Worm (Caenorhabditis elegans) whole organism, L1 larva: Measurements from ENCODE around the gene F44E5.15.

ENCODE experiments used
- C16A3.4 ChIP-seq: fragments of 150-350 bp; optimal IDR thresholded peaks from 2 replicates; lab custom pipeline; 2014; ENCODE audit warnings: missing biosample characterization, missing genetic modification characterization
- F16B12.6 ChIP-seq: fragments of 150-350 bp; optimal IDR thresholded peaks from 2 replicates; lab custom pipeline; 2014; ENCODE audit warnings: missing biosample characterization, missing genetic modification characterization
- aha-1 ChIP-seq: fragments of 150-350 bp; optimal IDR thresholded peaks from 2 replicates; lab custom pipeline; 2014; ENCODE audit warnings: missing biosample characterization, missing genetic modification characterization
- blmp-1 ChIP-seq: fragments of 150-350 bp; optimal IDR thresholded peaks from 2 replicates; lab custom pipeline; 2014; ENCODE audit warnings: missing biosample characterization, missing genetic modification characterization
- ceh-63 ChIP-seq: fragments of 200-800 bp; sonication (Bioruptor generic); optimal IDR thresholded peaks from 2 replicates; lab custom pipeline; 2018; ENCODE audit warnings: mild to moderate bottlenecking, missing genetic modification characterization, missing compliant biosample characterization
- ceh-8 ChIP-seq: fragments of 200-800 bp; sonication (Bioruptor generic); optimal IDR thresholded peaks from 2 replicates; lab custom pipeline; 2018; ENCODE audit warnings: mild to moderate bottlenecking, missing genetic modification characterization, moderate library complexity, missing compliant biosample characterization
- ceh-88 ChIP-seq: fragments of 200-800 bp; sonication (Bioruptor generic); IDR thresholded peaks from 2 replicates; pipeline ENCODE4 v1.3.6; 2022; ENCODE audit warnings: missing genetic modification characterization, missing compliant biosample characterization
- ceh-90 ChIP-seq: sonication (generic microtip); optimal IDR thresholded peaks from 2 replicates; lab custom pipeline; 2016; ENCODE audit warnings: missing genetic modification characterization, missing compliant biosample characterization
- ces-1 ChIP-seq: fragments of 150-350 bp; optimal IDR thresholded peaks from 2 replicates; lab custom pipeline; 2014; ENCODE audit warnings: missing biosample characterization, missing genetic modification reagents, missing genetic modification characterization
- dpl-1 ChIP-seq, 3 experiments: fragments of 150-350 bp in 2 of 3; sonication (generic microtip) in 1 of 3; optimal IDR thresholded peaks; 2 replicates each; lab custom pipeline; 2014 to 2017; ENCODE audit warnings: missing biosample characterization in 3 of 3, missing genetic modification characterization in 3 of 3, missing genetic modification reagents in 3 of 3
- dsc-1 ChIP-seq: sonication (generic microtip); optimal IDR thresholded peaks from 2 replicates; lab custom pipeline; 2016; ENCODE audit warnings: mild to moderate bottlenecking, missing genetic modification characterization, missing compliant biosample characterization
- efl-3 ChIP-seq: fragments of 200-800 bp; sonication (Bioruptor generic); optimal IDR thresholded peaks from 2 replicates; lab custom pipeline; 2018; ENCODE audit warnings: mild to moderate bottlenecking, missing genetic modification characterization, missing compliant biosample characterization
- elt-2 ChIP-seq: sonication (generic microtip); optimal IDR thresholded peaks from 2 replicates; lab custom pipeline; 2016; ENCODE audit warnings: missing genetic modification characterization, mild to moderate bottlenecking, inconsistent platforms, missing compliant biosample characterization, missing genetic modification reagents
- elt-3 ChIP-seq, 6 experiments: fragments of 150-350 bp in 1 of 6; sonication (generic microtip); optimal IDR thresholded peaks; 2 replicates each; lab custom pipeline; 2017 to 2018; ENCODE audit warnings: missing biosample characterization in 6 of 6, missing genetic modification characterization in 6 of 6, inconsistent platforms in 1 of 6
- ets-5 ChIP-seq: fragments of 200-800 bp; sonication (Bioruptor generic); IDR thresholded peaks from 2 replicates; pipeline ENCODE4 v1.3.6; 2022; ENCODE audit warnings: missing genetic modification characterization, missing compliant biosample characterization
- fkh-10 ChIP-seq: sonication (generic microtip); optimal IDR thresholded peaks from 2 replicates; lab custom pipeline; 2017; ENCODE audit warnings: missing biosample characterization, missing genetic modification reagents, missing genetic modification characterization
- fkh-4 ChIP-seq: sonication (generic microtip); optimal IDR thresholded peaks from 2 replicates; lab custom pipeline; 2016; ENCODE audit warnings: missing compliant biosample characterization, missing genetic modification characterization, borderline replicate concordance
- fkh-8 ChIP-seq: sonication (generic microtip); optimal IDR thresholded peaks from 2 replicates; lab custom pipeline; 2016; ENCODE audit warnings: mild to moderate bottlenecking, missing genetic modification characterization, missing compliant biosample characterization
- hpl-2 ChIP-seq: fragments of 150-350 bp; optimal IDR thresholded peaks from 2 replicates; lab custom pipeline; 2014; ENCODE audit warnings: missing biosample characterization, missing genetic modification reagents, missing genetic modification characterization
- jun-1 ChIP-seq: fragments of 150-350 bp; optimal IDR thresholded peaks from 2 replicates; lab custom pipeline; 2014; ENCODE audit warnings: missing biosample characterization, missing genetic modification reagents, missing genetic modification characterization
- lin-14 ChIP-seq: fragments of 200-800 bp; sonication (Bioruptor generic); optimal IDR thresholded peaks from 2 replicates; lab custom pipeline; 2018; ENCODE audit warnings: mild to moderate bottlenecking, missing genetic modification characterization, moderate library complexity, missing compliant biosample characterization
- lin-35 ChIP-seq, 2 experiments: fragments of 150-350 bp; optimal IDR thresholded peaks; 2 replicates each; lab custom pipeline; 2014; ENCODE audit warnings: missing biosample characterization in 2 of 2, missing genetic modification characterization in 2 of 2, missing genetic modification reagents in 2 of 2
- lin-39 ChIP-seq: fragments of 150-350 bp; optimal IDR thresholded peaks from 2 replicates; lab custom pipeline; 2014; ENCODE audit warnings: missing biosample characterization, missing genetic modification reagents, missing genetic modification characterization
- lir-3 ChIP-seq: sonication (generic microtip); optimal IDR thresholded peaks from 2 replicates; lab custom pipeline; 2016; ENCODE audit warnings: mild to moderate bottlenecking, missing genetic modification characterization, moderate library complexity, missing compliant biosample characterization; ENCODE audit not compliant: poor library complexity
- lsy-2 ChIP-seq, 2 experiments: fragments of 150-350 bp; optimal IDR thresholded peaks; 2 replicates each; lab custom pipeline; 2014; ENCODE audit warnings: missing biosample characterization in 2 of 2, missing genetic modification characterization in 2 of 2
- mab-9 ChIP-seq: fragments of 200-800 bp; sonication (Bioruptor generic); IDR thresholded peaks from 2 replicates; pipeline ENCODE4 v1.3.6; 2022; ENCODE audit warnings: missing genetic modification reagents, missing genetic modification characterization, missing compliant biosample characterization
- mdl-1 ChIP-seq, 2 experiments: fragments of 150-350 bp; optimal IDR thresholded peaks; 2 replicates each; lab custom pipeline; 2014 to 2017; ENCODE audit warnings: missing biosample characterization in 2 of 2, missing genetic modification characterization in 2 of 2, inconsistent platforms in 1 of 2
- mef-2 ChIP-seq: fragments of 150-350 bp; optimal IDR thresholded peaks from 2 replicates; lab custom pipeline; 2014; ENCODE audit warnings: missing biosample characterization, missing genetic modification characterization
- mep-1 ChIP-seq: fragments of 150-350 bp; optimal IDR thresholded peaks from 2 replicates; lab custom pipeline; 2014; ENCODE audit warnings: missing biosample characterization, missing genetic modification characterization
- nhr-12 ChIP-seq: sonication (generic microtip); optimal IDR thresholded peaks from 2 replicates; lab custom pipeline; 2017; ENCODE audit warnings: missing biosample characterization, missing genetic modification characterization
- nhr-20 ChIP-seq: sonication (generic microtip); optimal IDR thresholded peaks from 2 replicates; lab custom pipeline; 2016; ENCODE audit warnings: mild to moderate bottlenecking, missing genetic modification characterization, missing compliant biosample characterization
- nhr-28 ChIP-seq: fragments of 150-350 bp; optimal IDR thresholded peaks from 2 replicates; lab custom pipeline; 2014; ENCODE audit warnings: missing biosample characterization, missing genetic modification characterization
- nhr-47 ChIP-seq: sonication (generic microtip); optimal IDR thresholded peaks from 2 replicates; lab custom pipeline; 2016; ENCODE audit warnings: mild to moderate bottlenecking, missing genetic modification characterization, moderate library complexity, missing compliant biosample characterization
- nhr-84 ChIP-seq: sonication (generic microtip); optimal IDR thresholded peaks from 2 replicates; lab custom pipeline; 2017; ENCODE audit warnings: missing biosample characterization, missing genetic modification characterization
- pag-3 ChIP-seq: sonication (generic microtip); optimal IDR thresholded peaks from 2 replicates; lab custom pipeline; 2017; ENCODE audit warnings: missing genetic modification characterization, mild to moderate bottlenecking, missing compliant biosample characterization, antibody characterized with exemption, borderline replicate concordance; ENCODE audit not compliant: insufficient read depth
- skn-1 ChIP-seq: fragments of 150-350 bp; optimal IDR thresholded peaks from 2 replicates; lab custom pipeline; 2014; ENCODE audit warnings: missing biosample characterization, missing genetic modification characterization
- snu-23 ChIP-seq: sonication (generic microtip); optimal IDR thresholded peaks from 2 replicates; lab custom pipeline; 2016; ENCODE audit warnings: missing genetic modification characterization, missing compliant biosample characterization
- sox-4 ChIP-seq: sonication (generic microtip); optimal IDR thresholded peaks from 2 replicates; lab custom pipeline; 2016; ENCODE audit warnings: missing genetic modification characterization, missing compliant biosample characterization
- sptf-1 ChIP-seq: fragments of 150-350 bp; optimal IDR thresholded peaks from 2 replicates; lab custom pipeline; 2014; ENCODE audit warnings: missing biosample characterization, missing genetic modification characterization
- sup-37 ChIP-seq: fragments of 200-800 bp; sonication (Bioruptor generic); optimal IDR thresholded peaks from 2 replicates; lab custom pipeline; 2018; ENCODE audit warnings: mild to moderate bottlenecking, missing genetic modification characterization, missing compliant biosample characterization
- swsn-7 ChIP-seq: sonication (generic microtip); optimal IDR thresholded peaks from 2 replicates; lab custom pipeline; 2016; ENCODE audit warnings: missing genetic modification characterization, missing compliant biosample characterization
- vab-15 ChIP-seq: sonication (generic microtip); optimal IDR thresholded peaks from 2 replicates; lab custom pipeline; 2017; ENCODE audit warnings: missing genotype, mild to moderate bottlenecking, missing genetic modification characterization, missing compliant biosample characterization
- zip-4 ChIP-seq: fragments of 200-800 bp; sonication (Bioruptor generic); optimal IDR thresholded peaks from 2 replicates; lab custom pipeline; 2018; ENCODE audit warnings: mild to moderate bottlenecking, missing genetic modification characterization, moderate library complexity, missing compliant biosample characterization
- ztf-11 ChIP-seq, 2 experiments: sonication (generic microtip); optimal IDR thresholded peaks; 2 replicates each; lab custom pipeline; 2016 to 2017; ENCODE audit warnings: missing genetic modification characterization in 2 of 2, missing biosample characterization in 1 of 2, missing compliant biosample characterization in 1 of 2

Gene F44E5.15

DNA sequence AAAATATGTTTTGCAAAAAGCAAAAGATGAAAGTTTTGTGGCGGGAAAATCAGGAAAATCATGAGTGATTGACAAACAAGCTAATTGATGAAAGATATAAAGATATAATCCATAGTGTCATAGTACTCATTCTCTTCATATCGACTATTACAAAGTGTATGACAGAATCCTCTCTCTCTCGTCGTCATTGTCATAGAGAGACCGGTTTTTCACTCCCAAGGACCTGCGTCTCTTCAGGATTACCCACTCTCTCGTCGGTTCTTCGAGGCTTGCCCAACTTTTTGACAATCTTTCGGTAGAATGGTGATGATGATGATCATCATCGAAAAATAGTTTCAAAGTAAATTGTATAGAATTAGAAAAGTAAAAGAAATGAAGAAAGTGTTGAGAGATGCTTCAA, 35.1 kb upstream of the F44E5.15 start (continued):
- TF ChIP-seq mab-9 (GFP tag; lab: Robert Waterston, UW) = no peak
- TF ChIP-seq hpl-2 (GFP tag; lab: Kevin White, UChicago) = no peak
- no peak for TF ChIP-seq vab-15 (tag; lab: Kevin White, UChicago)
- TF ChIP-seq mep-1 = peak; percentile 60
- TF ChIP-seq lin-35 (GFP tag; optimal IDR thresholded peaks at IDR 0.05; lab: Kevin White, UChicago) = peak in 1 of 2 experiments; percentile 47
- no peak for TF ChIP-seq fkh-8 (tag; lab: Kevin White, UChicago)
- TF ChIP-seq snu-23 = peak; percentile 79
- TF ChIP-seq swsn-7 (tag; lab: Kevin White, UChicago) = peak; percentile 22
- TF ChIP-seq pag-3 (tag; lab: Kevin White, UChicago) = no peak
- TF ChIP-seq mdl-1 (tag; optimal IDR thresholded peaks at IDR 0.05; lab: Kevin White, UChicago) = peak in 1 of 2 experiments; percentile 18
- peak; percentile 41 to 53 for TF ChIP-seq lsy-2 (tag; optimal IDR thresholded peaks at IDR 0.05; lab: Kevin White, UChicago)

DNA sequence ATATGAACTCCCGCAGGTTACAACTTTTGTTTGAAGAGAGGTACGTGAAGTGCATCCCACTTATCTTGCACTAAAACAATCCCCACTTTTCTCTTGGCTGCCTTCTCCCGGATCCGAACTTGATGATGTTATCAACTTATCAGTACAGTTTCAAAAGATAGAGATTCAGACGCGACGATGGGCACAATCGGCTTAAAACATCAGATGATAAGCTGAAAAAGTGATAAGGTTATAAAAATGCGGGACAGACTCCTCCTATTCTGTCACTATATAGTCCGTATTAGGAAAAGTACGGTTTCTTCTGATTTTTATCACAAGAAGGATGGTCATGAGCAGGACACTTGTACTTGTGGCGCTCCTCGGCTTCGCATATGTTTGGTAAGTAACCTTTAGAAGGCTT, 33.3 kb upstream of the F44E5.15 start, which contains the start of gene ctsa-1.2:
Gene ctsa-1.2, plus strand, starts transcription at position 160 of the 400 bp plus-strand sequence.
- TF ChIP-seq lin-39 (tag; lab: Kevin White, UChicago) = no peak
- no peak for TF ChIP-seq blmp-1 (tag; lab: Kevin White, UChicago)
- TF ChIP-seq lir-3 (tag; lab: Kevin White, UChicago) = no peak
- TF ChIP-seq elt-2 (tag; lab: Kevin White, UChicago) = peak; percentile 92
- peak in 1 of 2 experiments; percentile 5 for TF ChIP-seq lin-35 (GFP tag; optimal IDR thresholded peaks at IDR 0.05; lab: Kevin White, UChicago)
- TF ChIP-seq ceh-8 (GFP tag; lab: Kevin White, UChicago) = no peak
- TF ChIP-seq, all 84 proteins: peak for 2

DNA sequence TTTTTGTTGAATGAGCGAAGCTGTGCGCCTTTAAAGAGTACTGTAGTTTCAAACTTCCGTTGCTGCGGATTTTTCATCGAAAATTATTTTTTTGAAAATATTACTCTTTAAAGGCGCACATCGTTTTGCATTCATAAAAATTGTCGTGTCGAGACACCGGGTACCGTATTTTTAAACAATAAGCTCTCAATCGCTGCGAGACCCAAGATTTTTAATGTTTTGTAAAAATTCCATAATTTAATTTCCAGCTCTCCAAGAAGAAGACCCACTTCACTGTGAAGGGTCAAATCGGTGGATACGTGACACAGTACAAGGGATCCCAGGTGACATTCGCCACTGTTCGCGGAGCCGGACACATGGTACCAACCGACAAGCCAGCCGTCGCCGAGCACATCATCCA, 30.1 kb upstream of the F44E5.15 start:
- no peak for TF ChIP-seq nhr-20
- TF ChIP-seq sox-4 (tag; lab: Kevin White, UChicago) = no peak

DNA sequence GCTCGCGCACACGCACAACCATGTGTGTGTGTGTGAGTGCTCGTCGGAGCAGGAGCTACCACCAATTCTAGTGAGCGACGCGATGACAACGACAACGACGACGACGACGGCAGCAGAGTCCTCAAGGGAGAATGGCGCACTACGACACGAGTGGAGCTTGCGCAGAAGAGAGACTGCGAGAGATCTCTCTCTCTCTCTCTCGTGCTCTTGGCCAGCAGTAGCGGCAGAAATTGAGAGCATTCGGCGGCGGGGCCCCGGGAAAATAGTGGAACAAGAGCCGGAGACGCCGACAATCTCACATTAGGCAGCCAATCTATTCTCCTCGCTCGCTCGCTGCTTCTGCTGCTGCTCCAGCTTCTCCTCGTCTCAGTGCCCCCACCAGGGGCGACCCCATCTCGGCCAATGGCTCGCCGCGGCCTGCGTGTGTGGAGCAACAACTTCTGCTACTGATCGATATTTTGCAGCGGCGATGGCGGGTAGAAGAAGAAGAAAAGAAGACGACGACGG, 25.6 kb upstream of the F44E5.15 start:
- TF ChIP-seq pag-3 (tag; lab: Kevin White, UChicago) = no peak
- TF ChIP-seq jun-1 (tag; lab: Kevin White, UChicago) = peak; percentile 43
- no peak for TF ChIP-seq efl-3 (GFP tag; lab: Kevin White, UChicago)
- peak; percentile 33 for TF ChIP-seq skn-1 (tag; lab: Kevin White, UChicago)
- no peak for TF ChIP-seq sup-37 (GFP tag; lab: Kevin White, UChicago)
- TF ChIP-seq ets-5 (GFP tag; lab: Robert Waterston, UW) = no peak
- TF ChIP-seq ztf-11 (tag; optimal IDR thresholded peaks at IDR 0.05; lab: Kevin White, UChicago) = peak in 1 of 2 experiments; percentile 70
- no peak for TF ChIP-seq nhr-84
- no peak for TF ChIP-seq nhr-28
- no peak for TF ChIP-seq elt-3 (tag; optimal IDR thresholded peaks at IDR 0.05; lab: Kevin White, UChicago)
- no peak for TF ChIP-seq fkh-4
- no peak for TF ChIP-seq aha-1 (tag; lab: Kevin White, UChicago)
- no peak for TF ChIP-seq ceh-88 (GFP tag; lab: Robert Waterston, UW)
- peak; percentile 72 for TF ChIP-seq swsn-7 (tag; lab: Kevin White, UChicago)
- TF ChIP-seq dsc-1 (tag; lab: Kevin White, UChicago) = peak; percentile 71
- no peak for TF ChIP-seq vab-15 (tag; lab: Kevin White, UChicago)
- TF ChIP-seq ces-1 = no peak
- TF ChIP-seq sox-4 (tag; lab: Kevin White, UChicago) = peak; percentile 48
- TF ChIP-seq fkh-10 (GFP tag; lab: Kevin White, UChicago) = peak; percentile 71
- peak; percentile 1 to 57 for TF ChIP-seq lsy-2 (tag; optimal IDR thresholded peaks at IDR 0.05; lab: Kevin White, UChicago)
- TF ChIP-seq ceh-8 (GFP tag; lab: Kevin White, UChicago) = peak; percentile 89
- TF ChIP-seq hpl-2 (GFP tag; lab: Kevin White, UChicago) = no peak
- no peak for TF ChIP-seq ceh-90 (tag; lab: Kevin White, UChicago)
- peak in 1 of 2 experiments; percentile 41 for TF ChIP-seq lin-35 (GFP tag; optimal IDR thresholded peaks at IDR 0.05; lab: Kevin White, UChicago)
- TF ChIP-seq zip-4 = peak; percentile 34
- TF ChIP-seq lin-14 = peak; percentile 93
- peak; percentile 56 for TF ChIP-seq mef-2 (tag; lab: Kevin White, UChicago)
- TF ChIP-seq F16B12.6 (tag; lab: Kevin White, UChicago) = peak; percentile 0
- peak; percentile 77 for TF ChIP-seq nhr-47 (tag; lab: Kevin White, UChicago)
- peak in 1 of 3 experiments; percentile 7 for TF ChIP-seq dpl-1 (GFP tag; optimal IDR thresholded peaks at IDR 0.05; lab: Kevin White, UChicago)
- TF ChIP-seq C16A3.4 = peak; percentile 30
- peak; percentile 41 for TF ChIP-seq nhr-20
- TF ChIP-seq nhr-12 = no peak
- TF ChIP-seq ceh-63 (GFP tag; lab: Kevin White, UChicago) = no peak
- no peak for TF ChIP-seq sptf-1 (tag; lab: Kevin White, UChicago)
